Fruit fly (Drosophila melanogaster): ENCODE data around the gene Klp10A.

The Klp10A gene

DNA sequence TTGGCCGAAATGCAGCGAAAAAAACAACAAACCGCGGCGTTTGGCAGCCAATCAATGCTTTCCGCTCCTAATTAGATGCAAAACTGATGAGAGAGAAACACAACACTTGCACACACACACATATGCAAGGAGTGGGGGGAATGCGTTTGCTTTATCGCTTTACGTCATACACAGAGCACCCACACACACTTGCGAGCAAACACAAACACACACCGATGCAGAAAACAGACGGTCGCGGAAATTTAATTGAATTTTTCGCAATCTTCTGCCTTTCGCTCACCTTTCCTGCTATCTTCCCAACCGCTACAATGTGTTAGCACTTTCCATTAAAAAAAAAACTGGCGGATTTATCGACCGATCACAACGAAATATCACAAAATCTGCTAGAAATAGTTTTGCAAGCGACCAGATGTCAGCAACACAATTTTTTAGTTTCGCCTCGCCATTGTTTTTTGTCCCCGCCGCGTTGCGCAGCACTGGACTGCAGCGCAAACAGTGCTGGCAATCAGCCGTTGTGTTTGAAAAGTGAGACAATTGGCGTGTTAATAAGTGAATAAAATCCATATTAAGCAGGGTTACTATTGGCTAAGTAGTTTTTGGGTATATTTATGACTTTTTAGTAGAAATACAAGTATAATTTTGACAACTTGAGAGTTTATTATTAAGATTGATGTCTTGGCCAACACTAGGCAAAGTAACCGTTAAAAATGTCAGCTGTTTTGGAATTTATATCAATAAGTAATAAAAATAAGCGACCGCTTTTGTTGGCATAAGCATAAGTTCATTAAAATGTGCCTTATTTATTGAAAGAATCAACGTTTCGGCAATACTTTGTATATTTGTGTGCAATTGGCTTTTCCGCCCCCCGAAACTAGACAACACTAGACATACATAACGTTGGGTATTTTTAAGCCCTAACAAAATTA is at the start of gene Klp10A:
TSS of gene Klp10A (minus strand) at position 532 of the 926 bp plus-strand sequence.
- no peak for TF ChIP-seq Sin3A (optimal IDR thresholded peaks at IDR 0.05)
- no peak for TF ChIP-seq psq (optimal IDR thresholded peaks at IDR 0.05)
- TF ChIP-seq insv (optimal IDR thresholded peaks at IDR 0.05), result no peak
- TF ChIP-seq ttk (optimal IDR thresholded peaks at IDR 0.05), result no peak
- no peak for TF ChIP-seq Myc (optimal IDR thresholded peaks at IDR 0.05)
- no peak for TF ChIP-seq h (optimal IDR thresholded peaks at IDR 0.05)

DNA sequence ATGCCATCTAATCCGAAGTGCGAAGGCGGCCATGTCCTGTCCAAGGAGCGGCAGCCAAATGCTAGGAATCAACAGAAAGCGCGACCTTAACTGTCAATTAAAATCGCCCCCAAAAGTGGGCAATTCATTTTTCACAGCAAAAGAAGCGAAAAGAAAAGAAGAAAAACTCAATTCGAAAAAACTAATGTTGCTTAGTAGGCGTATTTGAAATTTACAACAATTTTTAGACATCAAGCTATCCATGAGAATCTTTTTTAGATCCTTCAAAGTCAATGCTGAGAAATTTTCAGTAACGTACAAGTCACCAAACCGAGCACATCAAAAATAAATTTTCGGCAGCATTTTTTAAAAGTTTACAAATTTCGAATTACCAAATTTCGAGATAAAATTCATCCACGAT is 45.7 kb upstream of the Klp10A start, which contains the start of gene CG15200:
TSS of gene CG15200 (plus strand) at position 301 of the 400 bp plus-strand sequence.
- TF ChIP-seq h (optimal IDR thresholded peaks at IDR 0.05), result no peak
- no peak for TF ChIP-seq insv (optimal IDR thresholded peaks at IDR 0.05)
- no peak for TF ChIP-seq ttk (optimal IDR thresholded peaks at IDR 0.05)
- no peak for TF ChIP-seq Sin3A (optimal IDR thresholded peaks at IDR 0.05)
- TF ChIP-seq psq (optimal IDR thresholded peaks at IDR 0.05), result no peak
- TF ChIP-seq Myc (optimal IDR thresholded peaks at IDR 0.05), result no peak

dm6 chrX:11176073-11176472 is 39.2 kb upstream of the Klp10A start:
- TF ChIP-seq Sin3A (optimal IDR thresholded peaks at IDR 0.05) (no peak), ttk (optimal IDR thresholded peaks at IDR 0.05) (no peak)

dm6 chrX:11170578-11170977 is 33.7 kb upstream of the Klp10A start, which contains the start of gene CG1394:
CG1394 (minus strand) TSS chrX:11170678.
- TF ChIP-seq h (optimal IDR thresholded peaks at IDR 0.05) (no peak), insv (optimal IDR thresholded peaks at IDR 0.05) (no peak), Sin3A (optimal IDR thresholded peaks at IDR 0.05) (no peak), ttk (optimal IDR thresholded peaks at IDR 0.05) (no peak)

DNA sequence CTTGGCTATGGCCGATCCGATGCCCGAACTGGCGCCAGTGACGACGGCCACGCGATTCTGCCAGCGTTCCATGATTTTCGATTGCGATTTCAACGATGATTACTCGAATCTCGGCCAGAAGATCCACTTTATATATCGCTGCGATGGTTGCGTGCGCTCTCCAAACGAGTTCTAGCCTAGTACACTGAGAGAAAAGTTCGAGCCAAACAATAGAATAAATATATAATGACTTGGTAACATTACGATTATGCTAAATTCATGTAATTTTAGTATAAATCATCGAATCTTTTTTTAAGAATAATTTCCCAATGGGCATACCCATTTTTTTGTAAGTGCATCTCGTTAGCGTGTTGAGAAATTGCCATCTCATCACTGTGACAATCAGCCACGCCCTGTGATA is 32.0 kb upstream of the Klp10A start, which contains the start of gene Antdh:
TSS of gene Antdh (minus strand) at position 101 of the 400 bp plus-strand sequence.
- TF ChIP-seq psq (optimal IDR thresholded peaks at IDR 0.05) (no peak), insv (optimal IDR thresholded peaks at IDR 0.05) (no peak), h (optimal IDR thresholded peaks at IDR 0.05) (no peak), ttk (optimal IDR thresholded peaks at IDR 0.05) (no peak), Sin3A (optimal IDR thresholded peaks at IDR 0.05) (no peak)

- TF ChIP-seq Sin3A (optimal IDR thresholded peaks at IDR 0.05) (no peak), Myc (optimal IDR thresholded peaks at IDR 0.05) (no peak), insv (optimal IDR thresholded peaks at IDR 0.05) (no peak), ttk (optimal IDR thresholded peaks at IDR 0.05) (no peak), psq (optimal IDR thresholded peaks at IDR 0.05) (no peak), h (optimal IDR thresholded peaks at IDR 0.05) (no peak)
Observed at dm6 chrX:11159710-11160446, 23.0 kb upstream of the Klp10A start, which contains the start of gene CG32668. CG32668 (minus strand) TSS chrX:11159760.

DNA sequence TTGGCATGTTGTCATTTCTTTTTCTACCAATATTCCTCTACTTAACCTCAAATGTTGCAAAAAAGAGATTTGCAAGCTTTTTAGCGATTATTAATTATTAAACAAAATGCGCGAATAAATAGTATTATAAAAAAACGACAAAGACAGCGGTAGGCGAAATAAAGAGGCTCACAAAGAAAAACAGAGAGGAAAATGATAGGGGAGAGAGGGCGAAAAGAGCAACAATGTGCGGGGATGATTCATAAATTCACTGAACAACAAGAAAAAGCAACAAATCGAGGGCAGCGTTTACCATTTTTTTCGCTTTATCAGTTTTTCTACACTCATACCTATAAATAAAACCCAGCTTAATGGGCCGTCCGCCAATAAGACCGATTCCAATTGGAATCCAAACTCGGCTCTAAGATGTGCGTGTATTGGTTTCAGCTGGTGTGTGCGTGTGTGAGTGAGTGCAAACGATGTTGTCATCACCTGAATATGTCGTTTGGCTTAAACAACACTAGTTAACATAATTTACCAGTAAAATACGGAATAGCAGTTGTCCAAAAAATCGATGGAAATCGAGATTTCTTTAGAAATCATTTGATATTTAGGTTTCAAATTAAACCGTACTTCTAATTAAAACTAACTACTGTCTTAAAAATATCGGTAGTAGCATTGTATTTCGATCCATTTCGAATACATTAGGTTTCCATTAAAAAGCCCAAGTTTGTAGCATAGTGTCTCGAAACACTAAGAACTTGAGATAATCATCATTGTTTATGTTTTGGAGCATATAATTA is 19.1 kb upstream of the Klp10A start:
- TF ChIP-seq insv (optimal IDR thresholded peaks at IDR 0.05) (no peak), h (optimal IDR thresholded peaks at IDR 0.05) (no peak), Sin3A (optimal IDR thresholded peaks at IDR 0.05) (no peak), psq (optimal IDR thresholded peaks at IDR 0.05) (no peak), ttk (optimal IDR thresholded peaks at IDR 0.05) (no peak), Myc (optimal IDR thresholded peaks at IDR 0.05) (no peak)

dm6 chrX:11154511-11155197 is 17.7 kb upstream of the Klp10A start:
- no peak for TF ChIP-seq insv (optimal IDR thresholded peaks at IDR 0.05)
- TF ChIP-seq Myc (optimal IDR thresholded peaks at IDR 0.05), result no peak
- TF ChIP-seq ttk (optimal IDR thresholded peaks at IDR 0.05), result no peak
- no peak for TF ChIP-seq Sin3A (optimal IDR thresholded peaks at IDR 0.05)
- TF ChIP-seq h (optimal IDR thresholded peaks at IDR 0.05), result no peak

DNA sequence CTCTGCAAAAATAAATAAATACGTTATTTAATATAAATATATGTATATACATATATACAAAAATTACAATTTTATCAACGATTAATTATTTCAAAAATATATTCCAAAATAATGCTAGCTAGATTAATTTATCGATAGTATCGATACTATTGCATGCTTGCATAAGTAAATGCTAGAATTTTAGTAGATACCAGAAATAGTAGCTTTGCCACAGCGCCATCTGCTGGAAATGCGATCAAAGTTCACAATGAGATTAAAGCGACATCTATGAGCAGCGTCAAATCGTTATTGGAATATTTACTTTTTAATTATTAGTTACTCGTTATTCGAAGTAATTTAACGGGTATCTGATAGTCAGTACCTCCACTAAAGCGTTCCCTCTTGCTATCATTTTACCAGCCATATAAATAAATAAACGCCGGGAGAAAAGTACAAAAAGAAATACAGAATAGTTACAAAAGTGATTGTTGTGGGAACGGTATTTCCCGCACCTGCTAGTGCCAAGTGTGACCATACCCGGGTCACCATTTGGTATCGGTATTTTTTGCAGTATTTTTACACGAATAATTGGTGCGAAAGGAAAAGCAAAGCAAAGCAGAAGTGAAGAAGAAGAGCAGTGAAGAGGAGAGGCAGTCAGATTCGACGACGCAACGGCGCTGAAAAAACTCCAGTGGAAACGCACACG is 17.1 kb upstream of the Klp10A start, which contains the start of the genes rtv and Dlic:
TSS of gene rtv (minus strand) at position 165 of the 685 bp plus-strand sequence.
TSS of gene Dlic (plus strand) at position 596 of the 685 bp plus-strand sequence.
- TF ChIP-seq psq (optimal IDR thresholded peaks at IDR 0.05) (peak; percentile 96), Sin3A (optimal IDR thresholded peaks at IDR 0.05) (no peak)

DNA sequence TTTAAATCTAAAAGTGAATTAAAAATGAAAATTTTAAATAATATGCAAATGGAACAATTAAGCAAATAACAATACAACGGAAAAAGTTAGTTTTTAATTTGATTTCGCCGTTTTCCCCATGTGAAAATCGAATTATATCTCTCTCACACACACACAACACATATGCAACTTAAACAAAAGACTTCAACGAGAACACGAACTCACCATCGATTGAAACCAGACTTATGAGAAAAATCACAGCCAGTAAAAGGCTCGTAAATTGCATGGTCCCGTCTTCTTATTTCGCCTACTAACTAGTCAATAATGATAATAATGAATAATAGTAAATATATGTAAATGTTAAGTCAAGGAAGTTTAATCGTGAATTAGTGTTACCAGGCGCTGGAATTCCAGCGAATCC is 16.5 kb upstream of the Klp10A start:
- TF ChIP-seq insv (optimal IDR thresholded peaks at IDR 0.05) (no peak), Sin3A (optimal IDR thresholded peaks at IDR 0.05) (no peak), ttk (optimal IDR thresholded peaks at IDR 0.05) (no peak), h (optimal IDR thresholded peaks at IDR 0.05) (no peak), Myc (optimal IDR thresholded peaks at IDR 0.05) (no peak), psq (optimal IDR thresholded peaks at IDR 0.05) (no peak)

DNA sequence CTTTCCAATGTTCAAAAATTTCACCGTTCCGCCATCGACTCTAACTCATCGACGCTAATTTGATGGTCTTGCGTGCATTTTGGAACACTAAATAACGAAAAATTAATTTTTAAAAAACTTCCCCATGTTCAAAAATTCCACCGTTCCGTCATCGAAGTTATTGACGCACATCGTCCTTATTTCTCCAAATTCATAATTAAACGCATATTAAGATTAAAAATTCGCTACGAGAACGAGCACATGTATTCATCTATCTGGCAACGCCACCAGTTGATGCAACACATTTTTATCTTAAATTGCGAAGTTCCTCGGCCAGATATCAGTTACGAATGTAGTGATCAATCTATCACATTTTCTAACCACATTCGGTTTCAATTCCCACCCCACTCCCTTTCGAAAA is 12.3 kb upstream of the Klp10A start, which contains the start of gene Lint-1:
TSS of gene Lint-1 (plus strand) at position 123 of the 400 bp plus-strand sequence.
- TF ChIP-seq Myc (optimal IDR thresholded peaks at IDR 0.05) (no peak), psq (optimal IDR thresholded peaks at IDR 0.05) (no peak), insv (optimal IDR thresholded peaks at IDR 0.05) (no peak), h (optimal IDR thresholded peaks at IDR 0.05) (no peak), ttk (optimal IDR thresholded peaks at IDR 0.05) (no peak)
